Fruit fly (Drosophila melanogaster) whole organism, embryonic: ENCODE data around the gene Tsp29Fa.

Experiments used
- Adf1 ChIP-seq: fragments of 200-800 bp; sonication (Bioruptor generic); IDR thresholded peaks from 2 replicates; pipeline ENCODE4 v1.3.6; 2022; ENCODE audit warnings: missing biosample characterization, missing genetic modification characterization
- Awh ChIP-seq: fragments of 200-800 bp; sonication (Bioruptor generic); IDR thresholded peaks from 2 replicates; pipeline ENCODE4, ENCODE4 v1.3.6; 2022; ENCODE audit warnings: missing biosample characterization, missing genetic modification characterization
- B-H1 ChIP-seq: fragments of 200-800 bp; sonication (Bioruptor generic); IDR thresholded peaks from 3 replicates; pipeline ENCODE4 v1.3.6; 2022; ENCODE audit warnings: missing biosample characterization, missing genetic modification characterization
- Bteb2 ChIP-seq: fragments of 200-800 bp; sonication (Bioruptor generic); optimal IDR thresholded peaks from 2 replicates; lab custom pipeline; 2016; ENCODE audit warnings: missing biosample characterization, missing genetic modification characterization
- CG10147 ChIP-seq: fragments of 200-800 bp; sonication (Bioruptor generic); optimal IDR thresholded peaks from 2 replicates; lab custom pipeline; 2019; ENCODE audit warnings: missing biosample characterization, mild to moderate bottlenecking, missing genetic modification characterization, moderate library complexity
- CG11085 ChIP-seq: fragments of 200-800 bp; sonication (Bioruptor generic); IDR thresholded peaks from 2 replicates; pipeline ENCODE4 v1.3.6; 2022; ENCODE audit warnings: missing biosample characterization, missing genetic modification characterization
- CG12071 ChIP-seq: fragments of 200-800 bp; sonication (Bioruptor generic); optimal IDR thresholded peaks from 3 replicates; lab custom pipeline; 2018; ENCODE audit warnings: missing biosample characterization, mild to moderate bottlenecking, missing genetic modification characterization
- CG13296 ChIP-seq: fragments of 200-800 bp; sonication (Bioruptor generic); optimal IDR thresholded peaks from 3 replicates; lab custom pipeline; 2018; ENCODE audit warnings: missing biosample characterization, mild to moderate bottlenecking, missing genetic modification characterization
- CG15073 ChIP-seq: fragments of 200-800 bp; sonication (Bioruptor generic); optimal IDR thresholded peaks from 2 replicates; lab custom pipeline; 2016; ENCODE audit warnings: missing biosample characterization, missing genetic modification characterization
- CG15696 ChIP-seq: fragments of 200-800 bp; sonication (Bioruptor generic); optimal IDR thresholded peaks from 2 replicates; lab custom pipeline; 2019; ENCODE audit warnings: missing biosample characterization, mild to moderate bottlenecking, missing genetic modification characterization, moderate library complexity
- CG1603 ChIP-seq: fragments of 200-800 bp; sonication (Bioruptor generic); optimal IDR thresholded peaks from 2 replicates; lab custom pipeline; 2019; ENCODE audit warnings: missing biosample characterization, mild to moderate bottlenecking, missing genetic modification characterization, moderate library complexity
- CG1647 ChIP-seq: fragments of 200-800 bp; sonication (Bioruptor generic); optimal IDR thresholded peaks from 3 replicates; lab custom pipeline; 2016; ENCODE audit warnings: missing biosample characterization, missing genetic modification characterization
- CG16813 ChIP-seq: fragments of 200-800 bp; sonication (Bioruptor generic); IDR thresholded peaks from 3 replicates; pipeline ENCODE4 v1.3.6; 2022; ENCODE audit warnings: missing biosample characterization, missing genetic modification characterization; ENCODE audit not compliant: partially characterized antibody
- CG18599 ChIP-seq: fragments of 200-800 bp; sonication (Bioruptor generic); optimal IDR thresholded peaks from 3 replicates; lab custom pipeline; 2017; ENCODE audit warnings: missing biosample characterization, missing genetic modification characterization, mild to moderate bottlenecking, moderate library complexity, missing genetic modification reagents
- CG18619 ChIP-seq: fragments of 200-800 bp; sonication (Bioruptor generic); optimal IDR thresholded peaks from 3 replicates; lab custom pipeline; 2017; ENCODE audit warnings: missing biosample characterization, mild to moderate bottlenecking, missing genetic modification characterization
- CG31365 ChIP-seq: fragments of 200-800 bp; sonication (Bioruptor generic); optimal IDR thresholded peaks from 2 replicates; lab custom pipeline; 2018; ENCODE audit warnings: missing biosample characterization, mild to moderate bottlenecking, missing genetic modification characterization
- CG4282 ChIP-seq: fragments of 200-800 bp; sonication (Bioruptor generic); optimal IDR thresholded peaks from 2 replicates; lab custom pipeline; 2016; ENCODE audit warnings: missing biosample characterization, missing genetic modification characterization
- CG6175 ChIP-seq: fragments of 200-800 bp; sonication (Bioruptor generic); IDR thresholded peaks from 3 replicates; pipeline ENCODE4 v1.3.6; 2022; ENCODE audit warnings: missing biosample characterization, missing genetic modification characterization
- CG6654 ChIP-seq: fragments of 200-800 bp; sonication (Bioruptor generic); optimal IDR thresholded peaks from 2 replicates; lab custom pipeline; 2017; ENCODE audit warnings: missing biosample characterization, mild to moderate bottlenecking, missing genetic modification characterization
- CG8281 ChIP-seq: fragments of 200-800 bp; sonication (Bioruptor generic); optimal IDR thresholded peaks from 2 replicates; lab custom pipeline; 2018; ENCODE audit warnings: missing biosample characterization, mild to moderate bottlenecking, missing genetic modification characterization, moderate library complexity
- CG8290 ChIP-seq, 3 experiments: fragments of 200-800 bp; sonication (Bioruptor generic); optimal IDR thresholded peaks; 2 replicates each; lab custom pipeline; 2016 to 2019; ENCODE audit warnings: missing biosample characterization in 3 of 3, missing genetic modification characterization in 3 of 3, mild to moderate bottlenecking in 2 of 3, moderate library complexity in 1 of 3
- CG9932 ChIP-seq: fragments of 200-800 bp; sonication (Bioruptor generic); IDR thresholded peaks from 2 replicates; pipeline ENCODE4 v1.3.6; 2022; ENCODE audit warnings: missing biosample characterization, missing genetic modification characterization
- Dp ChIP-seq: fragments of 200-800 bp; sonication (Bioruptor generic); optimal IDR thresholded peaks from 2 replicates; lab custom pipeline; 2018; ENCODE audit warnings: missing biosample characterization, mild to moderate bottlenecking, missing genetic modification characterization, moderate library complexity
- Hr3 ChIP-seq: fragments of 200-800 bp; sonication (Bioruptor generic); optimal IDR thresholded peaks from 3 replicates; lab custom pipeline; 2016; ENCODE audit warnings: missing biosample characterization, missing genetic modification characterization
- Lim3 ChIP-seq: fragments of 200-800 bp; sonication (Bioruptor generic); IDR thresholded peaks from 2 replicates; pipeline ENCODE4 v1.3.6; 2022; ENCODE audit warnings: missing biosample characterization, missing genetic modification characterization
- NC2β ChIP-seq: fragments of 200-800 bp; sonication (Bioruptor generic); optimal IDR thresholded peaks from 2 replicates; lab custom pipeline; 2016; ENCODE audit warnings: missing biosample characterization, missing genetic modification characterization
- Nf-YA ChIP-seq: fragments of 200-800 bp; sonication (Bioruptor generic); IDR thresholded peaks from 2 replicates; pipeline ENCODE4 v1.3.6; 2022; ENCODE audit warnings: missing biosample characterization, missing genetic modification characterization
- NfI ChIP-seq: fragments of 200-800 bp; sonication (Bioruptor generic); optimal IDR thresholded peaks from 3 replicates; lab custom pipeline; 2018; ENCODE audit warnings: missing biosample characterization, mild to moderate bottlenecking, missing genetic modification characterization, moderate library complexity
- Sin3A ChIP-seq: fragments of >200 bp; optimal IDR thresholded peaks from 2 replicates; lab custom pipeline; 2018
- Six4 ChIP-seq: fragments of 200-800 bp; sonication (Bioruptor generic); optimal IDR thresholded peaks from 2 replicates; lab custom pipeline; 2016; ENCODE audit warnings: missing biosample characterization, missing genetic modification characterization
- Sox100B ChIP-seq: fragments of 200-800 bp; sonication (Bioruptor generic); optimal IDR thresholded peaks from 3 replicates; lab custom pipeline; 2018; ENCODE audit warnings: missing biosample characterization, mild to moderate bottlenecking, missing genetic modification characterization
- TFAM ChIP-seq: fragments of 200-800 bp; sonication (Bioruptor generic); optimal IDR thresholded peaks from 2 replicates; lab custom pipeline; 2017; ENCODE audit warnings: missing biosample characterization, missing genetic modification characterization, inconsistent platforms
- Trl ChIP-seq, 3 experiments: fragments of >200 bp in 2 of 3; fragments of 200-800 bp in 1 of 3; sonication (Bioruptor generic) in 1 of 3; optimal IDR thresholded peaks; 2 replicates in 1 of 3; 3 replicates in 2 of 3; lab custom pipeline; 2016 to 2017; ENCODE audit warnings: missing biosample characterization in 1 of 3, missing genetic modification characterization in 1 of 3
- al ChIP-seq: fragments of 200-800 bp; sonication (Bioruptor generic); IDR thresholded peaks from 2 replicates; pipeline ENCODE4 v1.3.6; 2022; ENCODE audit warnings: missing biosample characterization, missing genetic modification characterization
- cad ChIP-seq: fragments of >200 bp; optimal IDR thresholded peaks from 2 replicates; lab custom pipeline; 2017; ENCODE audit warnings: missing biosample characterization, missing genetic modification characterization
- cato ChIP-seq: fragments of 200-800 bp; sonication (Bioruptor generic); optimal IDR thresholded peaks from 2 replicates; lab custom pipeline; 2016; ENCODE audit warnings: missing biosample characterization, missing genetic modification characterization, borderline replicate concordance
- danr ChIP-seq: fragments of 200-800 bp; sonication (Bioruptor generic); IDR thresholded peaks from 2 replicates; pipeline ENCODE4 v1.3.6; 2022; ENCODE audit warnings: missing biosample characterization, missing genetic modification characterization
- dati ChIP-seq: fragments of 200-800 bp; sonication (Bioruptor generic); IDR thresholded peaks from 2 replicates; pipeline ENCODE4 v1.3.6; 2022; ENCODE audit warnings: missing biosample characterization, missing genetic modification characterization
- dpn ChIP-seq, 2 experiments: fragments of 200-800 bp; sonication (Bioruptor generic); optimal IDR thresholded peaks; 3 replicates each; lab custom pipeline; 2016; ENCODE audit warnings: missing biosample characterization in 2 of 2, missing genetic modification characterization in 2 of 2
- eyg ChIP-seq: fragments of 200-800 bp; sonication (Bioruptor generic); optimal IDR thresholded peaks from 3 replicates; lab custom pipeline; 2016; ENCODE audit warnings: missing biosample characterization, missing genetic modification characterization
- ftz-f1 ChIP-seq: fragments of 200-800 bp; sonication (Bioruptor generic); optimal IDR thresholded peaks from 2 replicates; lab custom pipeline; 2016; ENCODE audit warnings: missing biosample characterization, missing genetic modification characterization
- gem ChIP-seq: fragments of 200-800 bp; sonication (Bioruptor generic); optimal IDR thresholded peaks from 2 replicates; lab custom pipeline; 2019; ENCODE audit warnings: missing biosample characterization, mild to moderate bottlenecking, missing genetic modification characterization, moderate library complexity
- kah ChIP-seq: fragments of 200-800 bp; sonication (Bioruptor generic); optimal IDR thresholded peaks from 2 replicates; lab custom pipeline; 2018; ENCODE audit warnings: missing biosample characterization, mild to moderate bottlenecking, missing genetic modification characterization
- knrl ChIP-seq: fragments of 200-800 bp; sonication (Bioruptor generic); IDR thresholded peaks from 3 replicates; pipeline ENCODE4 v1.3.6; 2022; ENCODE audit warnings: missing biosample characterization, missing genetic modification characterization; ENCODE audit not compliant: partially characterized antibody
- maf-S ChIP-seq: fragments of 200-800 bp; sonication (Bioruptor generic); optimal IDR thresholded peaks from 2 replicates; lab custom pipeline; 2016; ENCODE audit warnings: missing biosample characterization, missing genetic modification characterization
- pho ChIP-seq: fragments of 200-800 bp; sonication (Bioruptor generic); optimal IDR thresholded peaks from 2 replicates; lab custom pipeline; 2016; ENCODE audit warnings: missing biosample characterization, missing genetic modification characterization
- prd ChIP-seq, 3 experiments: fragments of >200 bp in 2 of 3; fragments of 200-800 bp in 1 of 3; sonication (Bioruptor generic) in 1 of 3; optimal IDR thresholded peaks in 2 of 3; IDR thresholded peaks in 1 of 3; 2 replicates in 2 of 3; 3 replicates in 1 of 3; pipeline versions ENCODE4 v1.3.6 to Lab custom; 2017 to 2022; ENCODE audit warnings: missing biosample characterization in 1 of 3, missing genetic modification characterization in 1 of 3
- ranshi ChIP-seq: fragments of 200-800 bp; sonication (Bioruptor generic); IDR thresholded peaks from 2 replicates; pipeline ENCODE4 v1.3.6; 2022; ENCODE audit warnings: missing biosample characterization, missing genetic modification characterization
- sima ChIP-seq: fragments of 200-800 bp; sonication (Bioruptor generic); optimal IDR thresholded peaks from 2 replicates; lab custom pipeline; 2016; ENCODE audit warnings: missing biosample characterization, missing genetic modification characterization
- toy ChIP-seq: fragments of 200-800 bp; sonication (Bioruptor generic); IDR thresholded peaks from 2 replicates; pipeline ENCODE4 v1.3.6; 2022; ENCODE audit warnings: missing biosample characterization, missing genetic modification characterization

The Tsp29Fa gene

DNA sequence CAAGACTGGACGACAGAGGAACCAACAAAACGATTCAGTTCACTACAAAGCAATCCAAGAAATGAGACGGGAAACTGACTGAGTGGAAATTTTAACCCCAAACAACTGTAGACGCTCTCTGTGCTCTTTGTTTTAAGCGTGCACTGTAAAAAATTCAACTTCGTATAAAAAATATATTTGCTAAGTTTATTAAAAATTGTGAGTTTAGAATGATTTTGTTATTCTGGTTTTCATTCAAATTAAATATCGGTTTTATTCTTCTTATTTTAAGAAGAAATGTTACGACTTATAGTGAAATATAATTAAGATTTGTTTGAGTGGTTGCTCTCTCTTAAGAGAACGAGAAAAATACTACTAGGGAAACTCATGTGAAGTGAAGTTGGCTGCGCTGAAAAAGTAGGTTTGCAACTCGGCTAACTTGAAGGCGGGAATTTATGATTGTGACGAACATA lies 24.3 kb downstream of the Tsp29Fa start (continued):
- TF ChIP-seq CG8290 (GFP tag; optimal IDR thresholded peaks at IDR 0.05; lab: Kevin White, UChicago) (peak; percentile 97), CG8290 (tag; optimal IDR thresholded peaks at IDR 0.05; lab: Kevin White, UChicago) (peak; percentile 74 to 89), CG9932 (GFP tag; lab: Robert Waterston, UW) (peak; percentile 96), B-H1 (peak; percentile 98), CG11085 (GFP tag; lab: Robert Waterston, UW) (peak; percentile 93), Hr3 (GFP tag; lab: Kevin White, UChicago) (peak; percentile 93), Sin3A (lab: Kevin White, UChicago) (no peak), Trl (optimal IDR thresholded peaks at IDR 0.05; lab: Kevin White, UChicago) (peak; percentile 84 to 97), Trl (GFP tag; optimal IDR thresholded peaks at IDR 0.05; lab: Kevin White, UChicago) (peak; percentile 97), maf-S (GFP tag; lab: Kevin White, UChicago) (peak; percentile 94), Awh (GFP tag; lab: Robert Waterston, UW) (peak; percentile 98), CG6175 (GFP tag; lab: Robert Waterston, UW) (peak; percentile 94), NC2β (GFP tag; lab: Kevin White, UChicago) (peak; percentile 90), CG15696 (peak; percentile 83), gem (tag; lab: Kevin White, UChicago) (peak; percentile 98), Bteb2 (peak; percentile 94), CG10147 (GFP tag; lab: Kevin White, UChicago) (peak; percentile 81), CG1603 (peak; percentile 87), toy (GFP tag; lab: Robert Waterston, UW) (peak; percentile 91), Dp (GFP tag; lab: Kevin White, UChicago) (peak; percentile 94), CG8281 (peak; percentile 66), NfI (GFP tag; lab: Kevin White, UChicago) (peak; percentile 93), pho (GFP tag; lab: Kevin White, UChicago) (peak; percentile 92), cad (no peak), al (GFP tag; lab: Robert Waterston, UW) (peak; percentile 93), CG16813 (GFP tag; lab: Robert Waterston, UW) (no peak), CG15073 (GFP tag; lab: Kevin White, UChicago) (peak; percentile 70), ftz-f1 (GFP tag; lab: Kevin White, UChicago) (peak; percentile 59), kah (GFP tag; lab: Kevin White, UChicago) (peak; percentile 61), sima (peak; percentile 83), CG31365 (peak; percentile 63), CG12071 (GFP tag; lab: Kevin White, UChicago) (peak; percentile 77), ranshi (GFP tag; lab: Robert Waterston, UW) (peak; percentile 99), CG13296 (GFP tag; lab: Kevin White, UChicago) (peak; percentile 84), TFAM (peak; percentile 79), CG4282 (GFP tag; lab: Kevin White, UChicago) (peak; percentile 78), CG18599 (GFP tag; lab: Kevin White, UChicago) (peak; percentile 95), danr (GFP tag; lab: Robert Waterston, UW) (peak; percentile 93), cato (GFP tag; lab: Kevin White, UChicago) (peak; percentile 87), CG6654 (peak; percentile 59), knrl (GFP tag; lab: Robert Waterston, UW) (no peak), CG1647 (GFP tag; lab: Kevin White, UChicago) (peak; percentile 77), CG18619 (GFP tag; lab: Kevin White, UChicago) (peak; percentile 92), Adf1 (GFP tag; lab: Robert Waterston, UW) (peak; percentile 79), prd (optimal IDR thresholded peaks at IDR 0.05; lab: Kevin White, UChicago) (no peak), prd (GFP tag; IDR thresholded peaks at IDR 0.05; lab: Robert Waterston, UW) (peak; percentile 99), Six4 (GFP tag; lab: Kevin White, UChicago) (peak; percentile 93), eyg (GFP tag; lab: Kevin White, UChicago) (peak; percentile 80), Nf-YA (peak; percentile 98), dpn (GFP tag; optimal IDR thresholded peaks at IDR 0.05; lab: Kevin White, UChicago) (peak; percentile 91 to 97), Sox100B (peak; percentile 88), Lim3 (GFP tag; lab: Robert Waterston, UW) (peak; percentile 88; the same call in 1 of the 2 replicates), dati (GFP tag; lab: Robert Waterston, UW) (peak; percentile 92)
